Worm (Caenorhabditis elegans): ENCODE results near the gene cmk-1.
A peak's percentile ranks its signal among the peaks of the same experiment; 100 is the strongest.

cmk-1 gene

ce11 chrIV:1857866-1858271 lies 33.6 kb downstream of the cmk-1 start (continued):
- TF ChIP-seq efl-1 (optimal IDR thresholded peaks at IDR 0.05), result peak; percentile 57 to 61
- TF ChIP-seq efl-1 (GFP tag; optimal IDR thresholded peaks at IDR 0.05 in 1 of 2), result peak; percentile 27 to 96
- peak; percentile 39 to 73 for TF ChIP-seq lin-35 (GFP tag; optimal IDR thresholded peaks at IDR 0.05)
- no peak for TF ChIP-seq nhr-237 (tag; optimal IDR thresholded peaks at IDR 0.05)
- no peak for TF ChIP-seq snpc-4 (tag; optimal IDR thresholded peaks at IDR 0.05)
- no peak for TF ChIP-seq hlh-4 (tag; optimal IDR thresholded peaks at IDR 0.05)
- peak in 1 of 3 experiments; percentile 67 for TF ChIP-seq ceh-82 (tag; optimal IDR thresholded peaks at IDR 0.05)
- TF ChIP-seq ztf-4 (tag; optimal IDR thresholded peaks at IDR 0.05), result peak; percentile 39
- TF ChIP-seq pax-3 (tag; optimal IDR thresholded peaks at IDR 0.05), result peak; percentile 14
- TF ChIP-seq lin-14 (GFP tag; optimal IDR thresholded peaks at IDR 0.05), result peak; percentile 89
- 0 out of 2 replicates have a peak, but pooled peaks have one; percentile 7 for TF ChIP-seq ceh-88 (GFP tag; IDR thresholded peaks at IDR 0.05)

ce11 chrIV:1859365-1859982 lies 35.2 kb downstream of the cmk-1 start:
- TF ChIP-seq fkh-4 (tag; optimal IDR thresholded peaks at IDR 0.05; ENCODE audit: borderline replicate concordance), result no peak
- peak; percentile 78 for TF ChIP-seq lin-14 (GFP tag; optimal IDR thresholded peaks at IDR 0.05)
- TF ChIP-seq lin-13 (GFP tag; optimal IDR thresholded peaks at IDR 0.05), result no peak
- no peak for TF ChIP-seq ces-1 (GFP tag; optimal IDR thresholded peaks at IDR 0.05)
- TF ChIP-seq C16A3.4 (tag; optimal IDR thresholded peaks at IDR 0.05), result no peak
- TF ChIP-seq nhr-71 (tag; optimal IDR thresholded peaks at IDR 0.05), result peak; percentile 70
- peak; percentile 5 for TF ChIP-seq mep-1 (tag; optimal IDR thresholded peaks at IDR 0.05)
- TF ChIP-seq ztf-11 (tag; optimal IDR thresholded peaks at IDR 0.05), result no peak
- no peak for TF ChIP-seq swsn-7 (tag; optimal IDR thresholded peaks at IDR 0.05)
- no peak for TF ChIP-seq nhr-28 (tag; optimal IDR thresholded peaks at IDR 0.05)
- no peak for TF ChIP-seq xbp-1 (tag; optimal IDR thresholded peaks at IDR 0.05)
- TF ChIP-seq snpc-4 (tag; optimal IDR thresholded peaks at IDR 0.05), result no peak
- peak; percentile 26; the same call in 1 of the 2 replicates for TF ChIP-seq nhr-19 (GFP tag; conservative IDR thresholded peaks at IDR 0.05)
- no peak for TF ChIP-seq F16B12.6 (tag; optimal IDR thresholded peaks at IDR 0.05)
- TF ChIP-seq pax-3 (tag; optimal IDR thresholded peaks at IDR 0.05), result no peak
- no peak for TF ChIP-seq efl-1 (optimal IDR thresholded peaks at IDR 0.05)
- TF ChIP-seq efl-1 (GFP tag; optimal IDR thresholded peaks at IDR 0.05 in 1 of 2), result peak in 1 of 2 experiments; percentile 78
- TF ChIP-seq elt-3 (tag; optimal IDR thresholded peaks at IDR 0.05), result peak in 5 of 6 experiments; percentile 45 to 96 (median 80)
- TF ChIP-seq nhr-20 (tag; optimal IDR thresholded peaks at IDR 0.05), result peak; percentile 84
- no peak for TF ChIP-seq ets-5 (GFP tag; IDR thresholded peaks at IDR 0.05)
- no peak for TF ChIP-seq hpl-2 (GFP tag; optimal IDR thresholded peaks at IDR 0.05)
- TF ChIP-seq sptf-1 (tag; optimal IDR thresholded peaks at IDR 0.05), result no peak
- TF ChIP-seq blmp-1 (tag; optimal IDR thresholded peaks at IDR 0.05), result peak; percentile 95
- TF ChIP-seq lin-35 (GFP tag; optimal IDR thresholded peaks at IDR 0.05), result peak in 1 of 2 experiments; percentile 31
- TF ChIP-seq unc-130 (tag; optimal IDR thresholded peaks at IDR 0.05), result no peak
- peak; percentile 94 for TF ChIP-seq nhr-85 (tag)
- no peak for TF ChIP-seq unc-30 (tag; optimal IDR thresholded peaks at IDR 0.05)
- TF ChIP-seq pag-3 (tag; optimal IDR thresholded peaks at IDR 0.05; ENCODE audit: borderline replicate concordance, insufficient read depth), result no peak
- TF ChIP-seq egl-13 (tag; optimal IDR thresholded peaks at IDR 0.05), result no peak
- TF ChIP-seq nhr-90 (tag; optimal IDR thresholded peaks at IDR 0.05; ENCODE audit: poor library complexity), result peak; percentile 41
- no peak for TF ChIP-seq C04F5.9 (tag; optimal IDR thresholded peaks at IDR 0.05)
- no peak for TF ChIP-seq hlh-4 (tag; optimal IDR thresholded peaks at IDR 0.05)
- TF ChIP-seq fkh-10 (GFP tag; optimal IDR thresholded peaks at IDR 0.05), result no peak
- peak; percentile 25 for TF ChIP-seq nhr-47 (tag; optimal IDR thresholded peaks at IDR 0.05)
- no peak for TF ChIP-seq irx-1 (tag; optimal IDR thresholded peaks at IDR 0.05)
- no peak for TF ChIP-seq alr-1 (tag; optimal IDR thresholded peaks at IDR 0.05; ENCODE audit: borderline replicate concordance)
- TF ChIP-seq lin-15B (tag; optimal IDR thresholded peaks at IDR 0.05), result no peak
- TF ChIP-seq zag-1 (tag; optimal IDR thresholded peaks at IDR 0.05), result no peak
- peak; percentile 38 for TF ChIP-seq tbx-2 (tag; optimal IDR thresholded peaks at IDR 0.05)
- peak in 1 of 2 experiments; percentile 38 for TF ChIP-seq lsy-2 (tag; optimal IDR thresholded peaks at IDR 0.05)
- no peak for TF ChIP-seq C34B4.2 (tag; optimal IDR thresholded peaks at IDR 0.05)
- TF ChIP-seq snu-23 (GFP tag; optimal IDR thresholded peaks at IDR 0.05), result peak; percentile 36
- TF ChIP-seq mdl-1 (tag; optimal IDR thresholded peaks at IDR 0.05), result peak in 1 of 2 experiments; percentile 38
- no peak for TF ChIP-seq aly-2 (tag; optimal IDR thresholded peaks at IDR 0.05)
- no peak for TF ChIP-seq fos-1 (tag; optimal IDR thresholded peaks at IDR 0.05)
- no peak for TF ChIP-seq nhr-11 (tag; optimal IDR thresholded peaks at IDR 0.05)
